Fruit fly (Drosophila melanogaster) whole organism, prepupa: ENCODE measurements around the gene CG6661.

Experiments used
- Blimp-1 ChIP-seq: fragments of 200-800 bp; sonication (Bioruptor generic); optimal IDR thresholded peaks from 3 replicates; lab custom pipeline; 2017; ENCODE audit warnings: missing biosample characterization, missing genetic modification characterization, mild to moderate bottlenecking, moderate library complexity, missing genetic modification reagents
- CG10669 ChIP-seq: fragments of 200-800 bp; sonication (Bioruptor generic); optimal IDR thresholded peaks from 3 replicates; lab custom pipeline; 2018; ENCODE audit warnings: missing biosample characterization, mild to moderate bottlenecking, missing genetic modification characterization, moderate library complexity
- CG11294 ChIP-seq: fragments of 200-800 bp; sonication (Bioruptor generic); IDR thresholded peaks from 2 replicates; pipeline ENCODE4 v1.3.6; 2022; ENCODE audit warnings: missing biosample characterization, missing genetic modification characterization
- CG11762 ChIP-seq: fragments of 200-800 bp; sonication (Bioruptor generic); optimal IDR thresholded peaks from 3 replicates; lab custom pipeline; 2016; ENCODE audit warnings: missing biosample characterization, missing genetic modification characterization; ENCODE audit not compliant: insufficient read depth
- CG15336 ChIP-seq: fragments of 200-800 bp; sonication (Bioruptor generic); IDR thresholded peaks from 2 replicates; pipeline ENCODE4 v1.3.6; 2022; ENCODE audit warnings: missing biosample characterization, missing genetic modification characterization
- CG1621 ChIP-seq: fragments of 200-800 bp; sonication (Bioruptor generic); optimal IDR thresholded peaks from 3 replicates; lab custom pipeline; 2018; ENCODE audit warnings: missing biosample characterization, mild to moderate bottlenecking, missing genetic modification characterization
- CG3032 ChIP-seq: fragments of 200-800 bp; optimal IDR thresholded peaks from 2 replicates; lab custom pipeline; 2019; ENCODE audit warnings: missing biosample characterization, mild to moderate bottlenecking, missing genetic modification characterization, moderate library complexity
- CG31627 ChIP-seq: fragments of 200-800 bp; sonication (Bioruptor generic); optimal IDR thresholded peaks from 3 replicates; lab custom pipeline; 2016; ENCODE audit warnings: missing biosample characterization, missing genetic modification characterization
- CG32006 ChIP-seq: fragments of 200-800 bp; sonication (Bioruptor generic); optimal IDR thresholded peaks from 3 replicates; lab custom pipeline; 2017; ENCODE audit warnings: missing biosample characterization, mild to moderate bottlenecking, missing genetic modification characterization
- CG34406 ChIP-seq: fragments of 200-800 bp; sonication (Bioruptor generic); optimal IDR thresholded peaks from 3 replicates; lab custom pipeline; 2016; ENCODE audit warnings: missing biosample characterization, missing genetic modification characterization
- CG3919 ChIP-seq: fragments of 200-800 bp; sonication (Bioruptor generic); optimal IDR thresholded peaks from 3 replicates; lab custom pipeline; 2016; ENCODE audit warnings: missing biosample characterization, missing genetic modification characterization
- CG6163 ChIP-seq: fragments of 200-800 bp; sonication (Bioruptor generic); IDR thresholded peaks from 3 replicates; pipeline ENCODE4 v1.3.6; 2022; ENCODE audit warnings: missing biosample characterization, missing genetic modification characterization
- CG6276 ChIP-seq: fragments of 200-800 bp; sonication (Bioruptor generic); optimal IDR thresholded peaks from 2 replicates; lab custom pipeline; 2017; ENCODE audit warnings: missing biosample characterization, mild to moderate bottlenecking, missing genetic modification characterization
- CG6792 ChIP-seq: fragments of 200-800 bp; sonication (Bioruptor generic); optimal IDR thresholded peaks from 3 replicates; lab custom pipeline; 2016; ENCODE audit warnings: missing biosample characterization, missing genetic modification characterization
- CG6854 ChIP-seq: fragments of 200-800 bp; sonication (Bioruptor generic); optimal IDR thresholded peaks from 2 replicates; lab custom pipeline; 2017; ENCODE audit warnings: missing biosample characterization, mild to moderate bottlenecking, missing genetic modification characterization
- CG7368 ChIP-seq: fragments of 200-800 bp; sonication (Bioruptor generic); optimal IDR thresholded peaks from 3 replicates; lab custom pipeline; 2016; ENCODE audit warnings: missing biosample characterization, missing genetic modification characterization
- CG8119 ChIP-seq: fragments of 200-800 bp; sonication (Bioruptor generic); IDR thresholded peaks from 3 replicates; pipeline ENCODE4 v1.3.6; 2022; ENCODE audit warnings: missing biosample characterization, missing genetic modification characterization
- CG8319 ChIP-seq: fragments of 200-800 bp; sonication (Bioruptor generic); optimal IDR thresholded peaks from 3 replicates; lab custom pipeline; 2016; ENCODE audit warnings: missing biosample characterization, missing genetic modification characterization
- CG9139 ChIP-seq: fragments of 200-800 bp; sonication (Bioruptor generic); optimal IDR thresholded peaks from 3 replicates; lab custom pipeline; 2017; ENCODE audit warnings: missing biosample characterization, mild to moderate bottlenecking, missing genetic modification characterization
- Eip75B ChIP-seq: fragments of 200-800 bp; sonication (Bioruptor generic); optimal IDR thresholded peaks from 3 replicates; lab custom pipeline; 2016; ENCODE audit warnings: missing biosample characterization, missing genetic modification characterization
- Eip78C ChIP-seq: fragments of 200-800 bp; sonication (Bioruptor generic); peaks from one replicate; lab custom pipeline; 2016; ENCODE audit warnings: missing biosample characterization, missing genetic modification characterization
- Eip93F ChIP-seq: fragments of 200-800 bp; sonication (Bioruptor generic); optimal IDR thresholded peaks from 2 replicates; lab custom pipeline; 2016; ENCODE audit warnings: missing biosample characterization, mild to moderate bottlenecking, missing genetic modification characterization
- Ets21C ChIP-seq: fragments of 200-800 bp; sonication (Bioruptor generic); optimal IDR thresholded peaks from 3 replicates; lab custom pipeline; 2016; ENCODE audit warnings: missing biosample characterization, missing genetic modification characterization
- Lpt ChIP-seq: fragments of 200-800 bp; sonication (Bioruptor generic); optimal IDR thresholded peaks from 3 replicates; lab custom pipeline; 2016; ENCODE audit warnings: missing biosample characterization, missing genetic modification characterization
- Met ChIP-seq: fragments of 200-800 bp; sonication (Bioruptor generic); optimal IDR thresholded peaks from 3 replicates; lab custom pipeline; 2016; ENCODE audit warnings: missing biosample characterization, missing genetic modification characterization
- Smox ChIP-seq: fragments of 200-800 bp; sonication (Bioruptor generic); optimal IDR thresholded peaks from 3 replicates; lab custom pipeline; 2016; ENCODE audit warnings: missing biosample characterization, missing genetic modification characterization
- Sox102F ChIP-seq: fragments of 200-800 bp; sonication (Bioruptor generic); optimal IDR thresholded peaks from 2 replicates; lab custom pipeline; 2016; ENCODE audit warnings: missing biosample characterization, mild to moderate bottlenecking, missing genetic modification characterization
- Sox14 ChIP-seq: fragments of 200-800 bp; sonication (Bioruptor generic); optimal IDR thresholded peaks from 3 replicates; lab custom pipeline; 2016; ENCODE audit warnings: missing biosample characterization, missing genetic modification characterization
- dac ChIP-seq: fragments of 200-800 bp; sonication (Bioruptor generic); optimal IDR thresholded peaks from 2 replicates; lab custom pipeline; 2017; ENCODE audit warnings: missing biosample characterization, mild to moderate bottlenecking, missing genetic modification characterization
- dsx ChIP-seq: fragments of 200-800 bp; optimal IDR thresholded peaks from 3 replicates; lab custom pipeline; 2019; ENCODE audit warnings: missing biosample characterization, mild to moderate bottlenecking, missing genetic modification characterization, moderate library complexity; ENCODE audit not compliant: poor library complexity, severe bottlenecking
- esn ChIP-seq: fragments of 200-800 bp; sonication (Bioruptor generic); optimal IDR thresholded peaks from 2 replicates; lab custom pipeline; 2016; ENCODE audit warnings: missing biosample characterization, mild to moderate bottlenecking, missing genetic modification characterization, moderate library complexity
- fd85E ChIP-seq: fragments of 200-800 bp; sonication (Bioruptor generic); optimal IDR thresholded peaks from 3 replicates; lab custom pipeline; 2016; ENCODE audit warnings: missing biosample characterization, missing genetic modification characterization
- fkh ChIP-seq: fragments of 200-800 bp; sonication (Bioruptor generic); optimal IDR thresholded peaks from 3 replicates; lab custom pipeline; 2017; ENCODE audit warnings: missing biosample characterization, mild to moderate bottlenecking, missing genetic modification characterization, moderate library complexity
- pdm3 ChIP-seq: fragments of 200-800 bp; sonication (Bioruptor generic); optimal IDR thresholded peaks from 3 replicates; lab custom pipeline; 2016; ENCODE audit warnings: missing biosample characterization, missing genetic modification characterization
- ss ChIP-seq, 2 experiments: fragments of 200-800 bp; sonication (Bioruptor generic); optimal IDR thresholded peaks; 2 replicates in 1 of 2; 3 replicates in 1 of 2; lab custom pipeline; 2017 to 2018; ENCODE audit warnings: mild to moderate bottlenecking in 2 of 2, missing biosample characterization in 2 of 2, missing genetic modification characterization in 2 of 2, moderate library complexity in 1 of 2
- topi ChIP-seq: fragments of 200-800 bp; sonication (Bioruptor generic); optimal IDR thresholded peaks from 3 replicates; lab custom pipeline; 2016; ENCODE audit warnings: missing biosample characterization, missing genetic modification characterization
- vri ChIP-seq: fragments of 200-800 bp; sonication (Bioruptor generic); optimal IDR thresholded peaks from 3 replicates; lab custom pipeline; 2016; ENCODE audit warnings: missing biosample characterization, mild to moderate bottlenecking, missing genetic modification characterization

CG6661 gene

dm6 chr3L:13996437-13996836, 38.1 kb upstream of the CG6661 start:
- no peak for TF ChIP-seq CG6163 (GFP tag; lab: Robert Waterston, UW)
- TF ChIP-seq Eip78C (GFP tag; lab: Kevin White, UChicago): peak; percentile 46
- no peak for TF ChIP-seq CG8319 (GFP tag; lab: Kevin White, UChicago)
- TF ChIP-seq Sox102F: no peak
- no peak for TF ChIP-seq CG10669 (GFP tag; lab: Kevin White, UChicago)
- TF ChIP-seq CG32006 (GFP tag; lab: Kevin White, UChicago): no peak
- TF ChIP-seq CG6854 (GFP tag; lab: Kevin White, UChicago): no peak
- no peak for TF ChIP-seq Smox (GFP tag; lab: Kevin White, UChicago)
- no peak for TF ChIP-seq CG15336

dm6 chr3L:13996992-13997391, 37.6 kb upstream of the CG6661 start, which contains the start of gene CG17361:
CG17361 (plus strand) TSS chr3L:13997191.
- TF ChIP-seq esn: no peak
- peak; percentile 21 for TF ChIP-seq CG3032 (tag; lab: Kevin White, UChicago)

- TF ChIP-seq CG9139: no peak
- no peak for TF ChIP-seq CG6792 (GFP tag; lab: Kevin White, UChicago)
- no peak for TF ChIP-seq CG6276 (GFP tag; lab: Kevin White, UChicago)
- TF ChIP-seq CG7368 (GFP tag; lab: Kevin White, UChicago): no peak
- TF ChIP-seq CG6854 (GFP tag; lab: Kevin White, UChicago): no peak
- no peak for TF ChIP-seq Met
- no peak for TF ChIP-seq CG31627 (GFP tag; lab: Kevin White, UChicago)
Observed at dm6 chr3L:13999204-13999603, 35.4 kb upstream of the CG6661 start, which contains the start of gene CG17359. CG17359 (minus strand) TSS chr3L:13999251.

- TF ChIP-seq fkh (peak; percentile 56), CG6854 (GFP tag; lab: Kevin White, UChicago) (peak; percentile 45), CG6163 (GFP tag; lab: Robert Waterston, UW) (0 out of 3 replicates have a peak, but pooled peaks have one; percentile 8), Eip78C (GFP tag; lab: Kevin White, UChicago) (peak; percentile 23), topi (GFP tag; lab: Kevin White, UChicago) (no peak), CG3032 (tag; lab: Kevin White, UChicago) (peak; percentile 1), CG8119 (GFP tag; lab: Robert Waterston, UW) (no peak)
Observed at dm6 chr3L:14001658-14002523, 32.7 kb upstream of the CG6661 start, which contains the start of the genes Nprl3 and upSET. Nprl3 (minus strand) TSS chr3L:14001880. upSET (plus strand) TSS chr3L:14002127.

dm6 chr3L:14002524-14003135, 31.9 kb upstream of the CG6661 start:
- TF ChIP-seq CG6276 (GFP tag; lab: Kevin White, UChicago): no peak
- TF ChIP-seq Blimp-1: no peak
- TF ChIP-seq Eip78C (GFP tag; lab: Kevin White, UChicago): peak; percentile 26
- no peak for TF ChIP-seq CG11294 (GFP tag; lab: Robert Waterston, UW)
- TF ChIP-seq topi (GFP tag; lab: Kevin White, UChicago): no peak
- no peak for TF ChIP-seq fd85E (GFP tag; lab: Kevin White, UChicago)
- no peak for TF ChIP-seq pdm3 (GFP tag; lab: Kevin White, UChicago)
- no peak for TF ChIP-seq CG3032 (tag; lab: Kevin White, UChicago)
- peak; percentile 28 for TF ChIP-seq Sox14 (GFP tag; lab: Kevin White, UChicago)
- no peak for TF ChIP-seq CG11762 (GFP tag; lab: Kevin White, UChicago)
- peak; percentile 5 for TF ChIP-seq CG3919 (GFP tag; lab: Kevin White, UChicago)
- TF ChIP-seq CG6163 (GFP tag; lab: Robert Waterston, UW): peak; percentile 98
- no peak for TF ChIP-seq Eip75B (GFP tag; lab: Kevin White, UChicago)
- no peak for TF ChIP-seq esn
- TF ChIP-seq Lpt: peak; percentile 12
- no peak for TF ChIP-seq CG6792 (GFP tag; lab: Kevin White, UChicago)
- peak; percentile 4 to 22 for TF ChIP-seq ss (GFP tag; optimal IDR thresholded peaks at IDR 0.05; lab: Kevin White, UChicago)
- TF ChIP-seq dsx (GFP tag; lab: Kevin White, UChicago): peak; percentile 31
- TF ChIP-seq CG1621 (tag; lab: Kevin White, UChicago): peak; percentile 34
- no peak for TF ChIP-seq dac (GFP tag; lab: Kevin White, UChicago)
- no peak for TF ChIP-seq CG34406
- TF ChIP-seq CG15336: peak; percentile 33; the same call in 1 of the 2 replicates
- peak; percentile 41 for TF ChIP-seq vri (GFP tag; lab: Kevin White, UChicago)
- TF ChIP-seq Eip93F (GFP tag; lab: Kevin White, UChicago): no peak
- TF ChIP-seq Ets21C (GFP tag; lab: Kevin White, UChicago): no peak
